Worm (Caenorhabditis elegans) whole organism, L3 larva: ENCODE data around the gene C16D9.1.

Experiments
- R02D3.7 ChIP-seq: fragments of 150-350 bp; optimal IDR thresholded peaks from 2 replicates; lab custom pipeline; 2014; ENCODE audit warnings: missing biosample characterization, missing genetic modification characterization
- ama-1 ChIP-seq: fragments of 150-350 bp; optimal IDR thresholded peaks from 2 replicates; lab custom pipeline; 2018
- ceh-28 ChIP-seq: fragments of 150-350 bp; optimal IDR thresholded peaks from 2 replicates; lab custom pipeline; 2014; ENCODE audit warnings: missing biosample characterization, missing genetic modification reagents, missing genetic modification characterization
- ceh-82 ChIP-seq: fragments of 150-350 bp; optimal IDR thresholded peaks from 2 replicates; lab custom pipeline; 2014; ENCODE audit warnings: missing biosample characterization, missing genetic modification characterization
- ceh-9 ChIP-seq: sonication (generic microtip); optimal IDR thresholded peaks from 2 replicates; lab custom pipeline; 2018; ENCODE audit warnings: missing biosample characterization, missing genetic modification characterization
- daf-12 ChIP-seq: fragments of 150-350 bp; optimal IDR thresholded peaks from 2 replicates; lab custom pipeline; 2014; ENCODE audit warnings: missing biosample characterization, missing genetic modification reagents, missing genetic modification characterization
- egl-27 ChIP-seq: sonication (generic microtip); optimal IDR thresholded peaks from 4 replicates; lab custom pipeline; 2017; ENCODE audit warnings: missing biosample characterization, missing genetic modification reagents, missing genetic modification characterization
- egl-5 ChIP-seq: fragments of 150-350 bp; optimal IDR thresholded peaks from 2 replicates; lab custom pipeline; 2017; ENCODE audit warnings: missing biosample characterization, missing genetic modification reagents, missing genetic modification characterization, inconsistent platforms
- elt-1 ChIP-seq: fragments of 150-350 bp; optimal IDR thresholded peaks from 2 replicates; lab custom pipeline; 2014; ENCODE audit warnings: missing biosample characterization, missing genetic modification characterization
- elt-2 ChIP-seq: sonication (generic microtip); optimal IDR thresholded peaks from 2 replicates; lab custom pipeline; 2016; ENCODE audit warnings: missing genetic modification reagents, mild to moderate bottlenecking, missing genetic modification characterization, missing compliant biosample characterization
- elt-3 ChIP-seq, 3 experiments: fragments of 150-350 bp in 1 of 3; sonication (generic microtip) in 2 of 3; optimal IDR thresholded peaks; 2 replicates in 2 of 3; 4 replicates in 1 of 3; lab custom pipeline; 2014 to 2017; ENCODE audit warnings: missing biosample characterization in 3 of 3, missing genetic modification characterization in 3 of 3
- eor-1 ChIP-seq, 2 experiments: fragments of 150-350 bp; optimal IDR thresholded peaks; 2 replicates each; lab custom pipeline; 2014 to 2018; ENCODE audit warnings: missing biosample characterization in 2 of 2, missing genetic modification characterization in 2 of 2
- fkh-10 ChIP-seq: sonication (generic microtip); optimal IDR thresholded peaks from 2 replicates; lab custom pipeline; 2017; ENCODE audit warnings: missing biosample characterization, missing genetic modification reagents, missing genetic modification characterization
- fkh-2 ChIP-seq: fragments of 150-350 bp; optimal IDR thresholded peaks from 2 replicates; lab custom pipeline; 2014; ENCODE audit warnings: missing biosample characterization, missing genetic modification reagents, missing genetic modification characterization
- fos-1 ChIP-seq: fragments of 150-350 bp; optimal IDR thresholded peaks from 2 replicates; lab custom pipeline; 2014; ENCODE audit warnings: missing biosample characterization, missing genetic modification characterization
- hmg-11 ChIP-seq: sonication (generic microtip); optimal IDR thresholded peaks from 2 replicates; lab custom pipeline; 2016; ENCODE audit warnings: missing genetic modification characterization, missing compliant biosample characterization
- jun-1 ChIP-seq: fragments of 150-350 bp; optimal IDR thresholded peaks from 2 replicates; lab custom pipeline; 2014; ENCODE audit warnings: missing biosample characterization, missing genetic modification reagents, missing genetic modification characterization
- lin-15B ChIP-seq: fragments of 150-350 bp; optimal IDR thresholded peaks from 2 replicates; lab custom pipeline; 2014; ENCODE audit warnings: missing biosample characterization, missing genetic modification characterization
- lsy-12 ChIP-seq: sonication (generic microtip); optimal IDR thresholded peaks from 2 replicates; lab custom pipeline; 2016; ENCODE audit warnings: mild to moderate bottlenecking, missing genetic modification characterization, missing compliant biosample characterization
- mdl-1 ChIP-seq: fragments of 150-350 bp; optimal IDR thresholded peaks from 2 replicates; lab custom pipeline; 2014; ENCODE audit warnings: missing biosample characterization, missing genetic modification characterization
- mml-1 ChIP-seq: fragments of 150-350 bp; sonication (generic microtip); optimal IDR thresholded peaks from 3 replicates; lab custom pipeline; 2014; ENCODE audit warnings: missing biosample characterization, missing genetic modification characterization
- nfya-1 ChIP-seq: sonication (generic microtip); optimal IDR thresholded peaks from 2 replicates; lab custom pipeline; 2017; ENCODE audit warnings: missing genetic modification characterization, mild to moderate bottlenecking, missing compliant biosample characterization, antibody characterized with exemption, moderate library complexity; ENCODE audit not compliant: insufficient read depth
- nhr-11 ChIP-seq: fragments of 150-350 bp; optimal IDR thresholded peaks from 2 replicates; lab custom pipeline; 2014; ENCODE audit warnings: missing biosample characterization, missing genetic modification characterization
- nhr-12 ChIP-seq: fragments of 150-350 bp; optimal IDR thresholded peaks from 2 replicates; lab custom pipeline; 2014; ENCODE audit warnings: missing biosample characterization, missing genetic modification characterization
- nhr-23 ChIP-seq: fragments of 150-350 bp; optimal IDR thresholded peaks from 2 replicates; lab custom pipeline; 2014; ENCODE audit warnings: missing biosample characterization, missing genetic modification reagents, missing genetic modification characterization
- nhr-237 ChIP-seq: fragments of 150-350 bp; optimal IDR thresholded peaks from 2 replicates; lab custom pipeline; 2014; ENCODE audit warnings: missing biosample characterization, missing genetic modification characterization
- nhr-25 ChIP-seq: sonication (generic microtip); optimal IDR thresholded peaks from 2 replicates; lab custom pipeline; 2017; ENCODE audit warnings: missing biosample characterization, missing genetic modification characterization
- nhr-43 ChIP-seq: sonication (generic microtip); optimal IDR thresholded peaks from 2 replicates; lab custom pipeline; 2016; ENCODE audit warnings: mild to moderate bottlenecking, missing genetic modification characterization, missing compliant biosample characterization; ENCODE audit not compliant: poor library complexity, severe bottlenecking
- pha-4 ChIP-seq: fragments of 150-350 bp; optimal IDR thresholded peaks from 2 replicates; lab custom pipeline; 2014; ENCODE audit warnings: missing biosample characterization, missing genetic modification reagents, missing genetic modification characterization
- pqm-1 ChIP-seq: fragments of 150-350 bp; optimal IDR thresholded peaks from 2 replicates; lab custom pipeline; 2017; ENCODE audit warnings: missing biosample characterization, missing genetic modification characterization, inconsistent platforms
- sea-2 ChIP-seq: fragments of 150-350 bp; sonication (generic microtip); optimal IDR thresholded peaks from 4 replicates; lab custom pipeline; 2014; ENCODE audit warnings: missing biosample characterization, missing genetic modification reagents, missing genetic modification characterization
- skn-1 ChIP-seq: fragments of 150-350 bp; optimal IDR thresholded peaks from 2 replicates; lab custom pipeline; 2014; ENCODE audit warnings: missing biosample characterization, missing genetic modification characterization
- snpc-4 ChIP-seq: fragments of 150-350 bp; optimal IDR thresholded peaks from 2 replicates; lab custom pipeline; 2014; ENCODE audit warnings: missing biosample characterization, missing genetic modification characterization
- tbx-2 ChIP-seq: sonication (generic microtip); optimal IDR thresholded peaks from 2 replicates; lab custom pipeline; 2016; ENCODE audit warnings: mild to moderate bottlenecking, missing genetic modification characterization, missing compliant biosample characterization
- unc-39 ChIP-seq: sonication (generic microtip); optimal IDR thresholded peaks from 4 replicates; lab custom pipeline; 2017; ENCODE audit warnings: missing biosample characterization, missing genetic modification characterization
- zag-1 ChIP-seq: fragments of 150-350 bp; optimal IDR thresholded peaks from 2 replicates; lab custom pipeline; 2014; ENCODE audit warnings: missing biosample characterization, missing genetic modification characterization
- ztf-11 ChIP-seq: fragments of 150-350 bp; optimal IDR thresholded peaks from 2 replicates; lab custom pipeline; 2014; ENCODE audit warnings: missing biosample characterization, missing genetic modification characterization
- ztf-4 ChIP-seq: fragments of 150-350 bp; optimal IDR thresholded peaks from 2 replicates; lab custom pipeline; 2014; ENCODE audit warnings: missing biosample characterization, missing genetic modification characterization

C16D9.1 gene

ce11 chrV:8238290-8238689 is 20.8 kb upstream of the C16D9.1 start, which contains the start of gene rol-3:
Gene rol-3, minus strand, starts transcription at chrV:8238409.
- TF ChIP-seq egl-27 (tag; lab: Kevin White, UChicago) (no peak), nhr-23 (peak; percentile 62), mdl-1 (no peak), ceh-28 (tag; lab: Kevin White, UChicago) (peak; percentile 73)

ce11 chrV:8239928-8240327 is 19.2 kb upstream of the C16D9.1 start, which contains the start of gene C16D9.3:
Gene C16D9.3, minus strand, starts transcription at chrV:8240028.
- TF ChIP-seq snpc-4 (tag; lab: Kevin White, UChicago), result no peak
- no peak for TF ChIP-seq ceh-9 (tag; lab: Kevin White, UChicago)
- no peak for TF ChIP-seq nfya-1 (tag; lab: Kevin White, UChicago)
- no peak for TF ChIP-seq pqm-1
- TF ChIP-seq eor-1 (tag; optimal IDR thresholded peaks at IDR 0.05; lab: Kevin White, UChicago), result no peak
- no peak for TF ChIP-seq sea-2 (GFP tag; lab: Kevin White, UChicago)
- no peak for TF ChIP-seq ztf-4 (tag; lab: Kevin White, UChicago)
- TF ChIP-seq ztf-11 (tag; lab: Kevin White, UChicago), result no peak
- TF ChIP-seq nhr-25 (tag; lab: Kevin White, UChicago), result no peak
- no peak for TF ChIP-seq fkh-10 (GFP tag; lab: Kevin White, UChicago)
- no peak for TF ChIP-seq ama-1
- no peak for TF ChIP-seq nhr-23

- TF ChIP-seq nfya-1 (tag; lab: Kevin White, UChicago), result no peak
- no peak for TF ChIP-seq unc-39 (tag; lab: Kevin White, UChicago)
These were observed 16.3 kb upstream of the C16D9.1 start, which contains the start of gene C16D9.4 for ce11 chrV:8242798-8243197. Gene C16D9.4, minus strand, starts transcription at chrV:8242898.

- no peak for TF ChIP-seq nhr-23
- TF ChIP-seq tbx-2 (tag; lab: Kevin White, UChicago), result no peak
- peak; percentile 63 for TF ChIP-seq elt-2
- peak; percentile 38 for TF ChIP-seq pqm-1
These were observed 15.9 kb upstream of the C16D9.1 start for ce11 chrV:8243201-8243600.

ce11 chrV:8245457-8245856 is 13.7 kb upstream of the C16D9.1 start, which contains the start of gene C16D9.5:
Gene C16D9.5, minus strand, starts transcription at chrV:8245557.
- TF ChIP-seq fkh-10 (GFP tag; lab: Kevin White, UChicago) (no peak), egl-5 (tag; lab: Kevin White, UChicago) (no peak), fkh-2 (tag; lab: Kevin White, UChicago) (no peak), eor-1 (tag; optimal IDR thresholded peaks at IDR 0.05; lab: Kevin White, UChicago) (no peak), fos-1 (tag; lab: Kevin White, UChicago) (no peak), nhr-237 (no peak), ztf-11 (tag; lab: Kevin White, UChicago) (no peak), ama-1 (no peak), nhr-25 (tag; lab: Kevin White, UChicago) (no peak), zag-1 (tag; lab: Kevin White, UChicago) (no peak), nhr-23 (no peak), pqm-1 (no peak), pha-4 (no peak), mml-1 (tag; lab: Kevin White, UChicago) (no peak), ceh-82 (tag; lab: Kevin White, UChicago) (no peak), nhr-43 (no peak)

ce11 chrV:8247311-8248105 is 11.6 kb upstream of the C16D9.1 start:
- TF ChIP-seq unc-39 (tag; lab: Kevin White, UChicago) (no peak), nhr-237 (no peak), elt-1 (no peak), nhr-25 (tag; lab: Kevin White, UChicago) (peak; percentile 62), mml-1 (tag; lab: Kevin White, UChicago) (no peak), nhr-11 (tag; lab: Kevin White, UChicago) (no peak), nhr-43 (peak; percentile 88), fkh-10 (GFP tag; lab: Kevin White, UChicago) (no peak), nhr-23 (peak; percentile 85), tbx-2 (tag; lab: Kevin White, UChicago) (peak; percentile 14), elt-3 (tag; optimal IDR thresholded peaks at IDR 0.05; lab: Kevin White, UChicago) (peak in 1 of 3 experiments; percentile 68), lin-15B (tag; lab: Kevin White, UChicago) (peak; percentile 53), egl-27 (tag; lab: Kevin White, UChicago) (peak; percentile 11), daf-12 (tag; lab: Kevin White, UChicago) (no peak), skn-1 (tag; lab: Kevin White, UChicago) (no peak), hmg-11 (tag; lab: Kevin White, UChicago) (no peak), mdl-1 (no peak), ztf-4 (tag; lab: Kevin White, UChicago) (peak; percentile 20), jun-1 (peak; percentile 25), ceh-82 (tag; lab: Kevin White, UChicago) (peak; percentile 17), R02D3.7 (tag; lab: Kevin White, UChicago) (peak; percentile 57), lsy-12 (peak; percentile 53), eor-1 (tag; optimal IDR thresholded peaks at IDR 0.05; lab: Kevin White, UChicago) (no peak), nhr-12 (tag; lab: Kevin White, UChicago) (no peak), ztf-11 (tag; lab: Kevin White, UChicago) (no peak), nfya-1 (tag; lab: Kevin White, UChicago) (peak; percentile 69), fkh-2 (tag; lab: Kevin White, UChicago) (no peak)
